Fruit fly (Drosophila melanogaster) whole organism, embryonic: Measurements from ENCODE around the gene CG7295.

Source experiments
- CG7556 ChIP-seq: fragments of 200-800 bp; sonication (Bioruptor generic); optimal IDR thresholded peaks from 2 replicates; lab custom pipeline; 2017; ENCODE audit warnings: missing biosample characterization, mild to moderate bottlenecking, missing genetic modification characterization
- Dip3 ChIP-seq: fragments of 200-800 bp; sonication (Bioruptor generic); optimal IDR thresholded peaks from 3 replicates; lab custom pipeline; 2016; ENCODE audit warnings: missing biosample characterization, missing genetic modification characterization
- Lim3 ChIP-seq: fragments of 200-800 bp; sonication (Bioruptor generic); IDR thresholded peaks from 2 replicates; pipeline ENCODE4 v1.3.6; 2022; ENCODE audit warnings: missing biosample characterization, missing genetic modification characterization
- Mad ChIP-seq: fragments of 200-800 bp; sonication (Bioruptor generic); optimal IDR thresholded peaks from 2 replicates; lab custom pipeline; 2016; ENCODE audit warnings: missing biosample characterization, missing genetic modification characterization
- Myb ChIP-seq: fragments of 200-800 bp; sonication (Bioruptor generic); optimal IDR thresholded peaks from 2 replicates; lab custom pipeline; 2016; ENCODE audit warnings: missing biosample characterization, missing genetic modification characterization
- chinmo ChIP-seq: fragments of 200-800 bp; sonication (Bioruptor generic); IDR thresholded peaks from 4 replicates; pipeline ENCODE4 v1.3.6; 2022; ENCODE audit warnings: missing biosample characterization, missing genetic modification characterization; ENCODE audit not compliant: partially characterized antibody
- dimm ChIP-seq: fragments of 200-800 bp; sonication (Bioruptor generic); IDR thresholded peaks from 2 replicates; pipeline ENCODE4 v1.3.6; 2022; ENCODE audit warnings: missing biosample characterization, missing genetic modification characterization
- fru ChIP-seq: fragments of >200 bp; optimal IDR thresholded peaks from 2 replicates; lab custom pipeline; 2017
- kay ChIP-seq: fragments of 200-800 bp; sonication (Bioruptor generic); optimal IDR thresholded peaks from 2 replicates; lab custom pipeline; 2016; ENCODE audit warnings: missing biosample characterization, missing genetic modification characterization
- lov ChIP-seq, 2 experiments: fragments of 200-800 bp in 1 of 2; fragments of >200 bp in 1 of 2; sonication (Bioruptor generic) in 1 of 2; IDR thresholded peaks in 1 of 2; optimal IDR thresholded peaks in 1 of 2; 2 replicates in 1 of 2; 3 replicates in 1 of 2; pipeline versions ENCODE4 v1.3.6 to Lab custom; 2017 to 2022; ENCODE audit warnings: missing biosample characterization in 1 of 2, missing genetic modification characterization in 1 of 2
- luna ChIP-seq: fragments of 200-800 bp; sonication (Bioruptor generic); optimal IDR thresholded peaks from 2 replicates; lab custom pipeline; 2016; ENCODE audit warnings: missing biosample characterization, missing genetic modification characterization
- ro ChIP-seq: fragments of 200-800 bp; sonication (Bioruptor generic); IDR thresholded peaks from 2 replicates; pipeline ENCODE4 v1.3.6; 2022; ENCODE audit warnings: missing biosample characterization, missing genetic modification characterization

- TF ChIP-seq kay (GFP tag; lab: Kevin White, UChicago) (no peak), luna (no peak), chinmo (GFP tag; lab: Robert Waterston, UW) (no peak), Myb (GFP tag; lab: Kevin White, UChicago) (no peak), Mad (GFP tag; lab: Kevin White, UChicago) (no peak), ro (GFP tag; lab: Robert Waterston, UW) (no peak), Lim3 (GFP tag; lab: Robert Waterston, UW) (no peak), lov (optimal IDR thresholded peaks at IDR 0.05; lab: Kevin White, UChicago) (no peak), lov (GFP tag; IDR thresholded peaks at IDR 0.05; lab: Robert Waterston, UW) (no peak), fru (lab: Kevin White, UChicago) (no peak), CG7556 (no peak), dimm (GFP tag; lab: Robert Waterston, UW) (no peak), Dip3 (GFP tag; lab: Kevin White, UChicago) (no peak)
Measured at dm6 chr2L:1832465-1832864, 37.1 kb upstream of the CG7295 start, which contains the start of gene c-cup.
